Worm (Caenorhabditis elegans): ENCODE results near the gene C49C3.9.

DNA sequence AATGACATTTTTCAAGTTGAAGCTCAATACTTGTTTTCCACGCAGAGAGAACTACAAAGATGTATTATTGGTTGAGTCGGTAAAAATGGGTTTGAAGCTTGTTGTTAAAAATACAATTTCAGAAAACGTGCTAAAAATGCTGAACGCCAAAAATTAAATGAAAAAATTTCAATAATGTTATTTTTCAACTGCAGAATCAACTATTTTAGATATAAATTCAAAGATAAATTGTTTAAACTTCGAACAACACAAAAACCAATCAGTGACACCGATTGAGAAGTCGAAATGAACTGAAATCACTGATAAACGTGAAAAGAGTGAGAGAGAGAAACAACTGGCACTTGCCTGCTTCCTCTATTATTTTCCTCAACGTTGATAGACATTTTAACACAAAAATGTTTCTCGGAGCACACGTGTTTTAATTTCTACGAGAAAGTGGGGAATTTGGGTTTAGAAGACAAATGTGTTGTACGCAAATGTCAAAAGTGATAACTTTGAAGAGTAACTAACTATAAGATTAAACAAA, 45.4 kb upstream of the C49C3.9 start, which contains the start of gene T02D1.8:
- TF ChIP-seq lin-39 (tag; optimal IDR thresholded peaks at IDR 0.05) = no peak
- TF ChIP-seq daf-12 (tag; optimal IDR thresholded peaks at IDR 0.05) = no peak

Data from whole organism, L3 larva.